Worm (Caenorhabditis elegans) whole organism, L1 larva: ENCODE measurements around the gene smex-1.

Experiments
- C16A3.4 ChIP-seq: fragments of 150-350 bp; optimal IDR thresholded peaks from 2 replicates; lab custom pipeline; 2014; ENCODE audit warnings: missing biosample characterization, missing genetic modification characterization
- F16B12.6 ChIP-seq: fragments of 150-350 bp; optimal IDR thresholded peaks from 2 replicates; lab custom pipeline; 2014; ENCODE audit warnings: missing biosample characterization, missing genetic modification characterization
- blmp-1 ChIP-seq: fragments of 150-350 bp; optimal IDR thresholded peaks from 2 replicates; lab custom pipeline; 2014; ENCODE audit warnings: missing biosample characterization, missing genetic modification characterization
- ceh-63 ChIP-seq: fragments of 200-800 bp; sonication (Bioruptor generic); optimal IDR thresholded peaks from 2 replicates; lab custom pipeline; 2018; ENCODE audit warnings: mild to moderate bottlenecking, missing genetic modification characterization, missing compliant biosample characterization
- ces-1 ChIP-seq: fragments of 150-350 bp; optimal IDR thresholded peaks from 2 replicates; lab custom pipeline; 2014; ENCODE audit warnings: missing biosample characterization, missing genetic modification reagents, missing genetic modification characterization
- dpl-1 ChIP-seq, 3 experiments: fragments of 150-350 bp in 2 of 3; sonication (generic microtip) in 1 of 3; optimal IDR thresholded peaks; 2 replicates each; lab custom pipeline; 2014 to 2017; ENCODE audit warnings: missing biosample characterization in 3 of 3, missing genetic modification characterization in 3 of 3, missing genetic modification reagents in 3 of 3
- dsc-1 ChIP-seq: sonication (generic microtip); optimal IDR thresholded peaks from 2 replicates; lab custom pipeline; 2016; ENCODE audit warnings: mild to moderate bottlenecking, missing genetic modification characterization, missing compliant biosample characterization
- efl-1 ChIP-seq, 4 experiments: fragments of 150-350 bp; optimal IDR thresholded peaks in 3 of 4; peaks in 1 of 4; 1 replicate in 1 of 4; 2 replicates in 3 of 4; lab custom pipeline; 2014; ENCODE audit warnings: missing biosample characterization in 2 of 4, missing genetic modification characterization in 2 of 4, missing genetic modification reagents in 2 of 4
- efl-3 ChIP-seq: fragments of 200-800 bp; sonication (Bioruptor generic); optimal IDR thresholded peaks from 2 replicates; lab custom pipeline; 2018; ENCODE audit warnings: mild to moderate bottlenecking, missing genetic modification characterization, missing compliant biosample characterization
- egl-27 ChIP-seq, 2 experiments: fragments of 150-350 bp in 1 of 2; sonication (generic microtip); optimal IDR thresholded peaks; 3 replicates each; lab custom pipeline; 2017 to 2018; ENCODE audit warnings: missing biosample characterization in 2 of 2, missing genetic modification characterization in 2 of 2, missing genetic modification reagents in 2 of 2
- ets-5 ChIP-seq: fragments of 200-800 bp; sonication (Bioruptor generic); IDR thresholded peaks from 2 replicates; pipeline ENCODE4 v1.3.6; 2022; ENCODE audit warnings: missing genetic modification characterization, missing compliant biosample characterization
- fos-1 ChIP-seq: fragments of 150-350 bp; optimal IDR thresholded peaks from 2 replicates; lab custom pipeline; 2014; ENCODE audit warnings: missing biosample characterization, missing genetic modification characterization
- grh-1 ChIP-seq: fragments of 200-800 bp; sonication (Bioruptor generic); IDR thresholded peaks from 2 replicates; pipeline ENCODE4 v1.3.6; 2022; ENCODE audit warnings: missing genetic modification reagents, missing genetic modification characterization, missing compliant biosample characterization
- hlh-17 ChIP-seq: fragments of 200-800 bp; sonication (Bioruptor generic); optimal IDR thresholded peaks from 2 replicates; lab custom pipeline; 2018; ENCODE audit warnings: missing genetic modification characterization, mild to moderate bottlenecking, missing compliant biosample characterization, moderate library complexity, borderline replicate concordance
- hlh-4 ChIP-seq: sonication (generic microtip); optimal IDR thresholded peaks from 2 replicates; lab custom pipeline; 2016; ENCODE audit warnings: mild to moderate bottlenecking, missing genetic modification characterization, missing compliant biosample characterization
- hpl-2 ChIP-seq: fragments of 150-350 bp; optimal IDR thresholded peaks from 2 replicates; lab custom pipeline; 2014; ENCODE audit warnings: missing biosample characterization, missing genetic modification reagents, missing genetic modification characterization
- irx-1 ChIP-seq: sonication (generic microtip); optimal IDR thresholded peaks from 2 replicates; lab custom pipeline; 2016; ENCODE audit warnings: missing genetic modification characterization, missing compliant biosample characterization
- jun-1 ChIP-seq: fragments of 150-350 bp; optimal IDR thresholded peaks from 2 replicates; lab custom pipeline; 2014; ENCODE audit warnings: missing biosample characterization, missing genetic modification reagents, missing genetic modification characterization
- lin-14 ChIP-seq: fragments of 200-800 bp; sonication (Bioruptor generic); optimal IDR thresholded peaks from 2 replicates; lab custom pipeline; 2018; ENCODE audit warnings: mild to moderate bottlenecking, missing genetic modification characterization, moderate library complexity, missing compliant biosample characterization
- lin-15B ChIP-seq: fragments of 150-350 bp; sonication (generic microtip); optimal IDR thresholded peaks from 3 replicates; lab custom pipeline; 2014; ENCODE audit warnings: missing biosample characterization, missing genetic modification characterization
- mef-2 ChIP-seq: fragments of 150-350 bp; optimal IDR thresholded peaks from 2 replicates; lab custom pipeline; 2014; ENCODE audit warnings: missing biosample characterization, missing genetic modification characterization
- mep-1 ChIP-seq: fragments of 150-350 bp; optimal IDR thresholded peaks from 2 replicates; lab custom pipeline; 2014; ENCODE audit warnings: missing biosample characterization, missing genetic modification characterization
- nhr-12 ChIP-seq: sonication (generic microtip); optimal IDR thresholded peaks from 2 replicates; lab custom pipeline; 2017; ENCODE audit warnings: missing biosample characterization, missing genetic modification characterization
- nhr-237 ChIP-seq: fragments of 150-350 bp; optimal IDR thresholded peaks from 2 replicates; lab custom pipeline; 2014; ENCODE audit warnings: missing biosample characterization, missing genetic modification characterization
- nhr-28 ChIP-seq: fragments of 150-350 bp; optimal IDR thresholded peaks from 2 replicates; lab custom pipeline; 2014; ENCODE audit warnings: missing biosample characterization, missing genetic modification characterization
- nhr-47 ChIP-seq: sonication (generic microtip); optimal IDR thresholded peaks from 2 replicates; lab custom pipeline; 2016; ENCODE audit warnings: mild to moderate bottlenecking, missing genetic modification characterization, moderate library complexity, missing compliant biosample characterization
- nhr-71 ChIP-seq: sonication (generic microtip); optimal IDR thresholded peaks from 2 replicates; lab custom pipeline; 2016; ENCODE audit warnings: mild to moderate bottlenecking, missing genetic modification characterization, moderate library complexity, missing compliant biosample characterization
- nhr-77 ChIP-seq: fragments of 150-350 bp; optimal IDR thresholded peaks from 2 replicates; lab custom pipeline; 2014; ENCODE audit warnings: missing biosample characterization, missing genetic modification characterization
- nhr-84 ChIP-seq: sonication (generic microtip); optimal IDR thresholded peaks from 2 replicates; lab custom pipeline; 2017; ENCODE audit warnings: missing biosample characterization, missing genetic modification characterization
- pag-3 ChIP-seq: sonication (generic microtip); optimal IDR thresholded peaks from 2 replicates; lab custom pipeline; 2017; ENCODE audit warnings: missing genetic modification characterization, mild to moderate bottlenecking, missing compliant biosample characterization, antibody characterized with exemption, borderline replicate concordance; ENCODE audit not compliant: insufficient read depth
- pax-3 ChIP-seq: fragments of 200-800 bp; sonication (Bioruptor generic); optimal IDR thresholded peaks from 2 replicates; lab custom pipeline; 2018; ENCODE audit warnings: mild to moderate bottlenecking, missing genetic modification characterization, moderate library complexity, missing compliant biosample characterization
- rnt-1 ChIP-seq: sonication (generic microtip); optimal IDR thresholded peaks from 2 replicates; lab custom pipeline; 2016; ENCODE audit warnings: mild to moderate bottlenecking, missing genetic modification characterization, moderate library complexity, missing compliant biosample characterization
- sox-4 ChIP-seq: sonication (generic microtip); optimal IDR thresholded peaks from 2 replicates; lab custom pipeline; 2016; ENCODE audit warnings: missing genetic modification characterization, missing compliant biosample characterization
- swsn-7 ChIP-seq: sonication (generic microtip); optimal IDR thresholded peaks from 2 replicates; lab custom pipeline; 2016; ENCODE audit warnings: missing genetic modification characterization, missing compliant biosample characterization
- tbx-2 ChIP-seq: sonication (generic microtip); optimal IDR thresholded peaks from 2 replicates; lab custom pipeline; 2016; ENCODE audit warnings: missing genetic modification characterization, missing compliant biosample characterization
- tlp-1 ChIP-seq: fragments of 150-350 bp; optimal IDR thresholded peaks from 2 replicates; lab custom pipeline; 2014; ENCODE audit warnings: missing biosample characterization, missing genetic modification characterization
- unc-130 ChIP-seq: fragments of 150-350 bp; optimal IDR thresholded peaks from 2 replicates; lab custom pipeline; 2017; ENCODE audit warnings: missing biosample characterization, missing genetic modification characterization, inconsistent platforms
- unc-98 ChIP-seq: fragments of 200-800 bp; sonication (Bioruptor generic); IDR thresholded peaks from 2 replicates; pipeline ENCODE4 v1.3.6; 2022; ENCODE audit warnings: missing genetic modification characterization, missing compliant biosample characterization
- ztf-11 ChIP-seq, 2 experiments: sonication (generic microtip); optimal IDR thresholded peaks; 2 replicates each; lab custom pipeline; 2016 to 2017; ENCODE audit warnings: missing genetic modification characterization in 2 of 2, missing biosample characterization in 1 of 2, missing compliant biosample characterization in 1 of 2
- ztf-4 ChIP-seq: fragments of 150-350 bp; optimal IDR thresholded peaks from 2 replicates; lab custom pipeline; 2014; ENCODE audit warnings: missing biosample characterization, missing genetic modification characterization

Gene smex-1

DNA sequence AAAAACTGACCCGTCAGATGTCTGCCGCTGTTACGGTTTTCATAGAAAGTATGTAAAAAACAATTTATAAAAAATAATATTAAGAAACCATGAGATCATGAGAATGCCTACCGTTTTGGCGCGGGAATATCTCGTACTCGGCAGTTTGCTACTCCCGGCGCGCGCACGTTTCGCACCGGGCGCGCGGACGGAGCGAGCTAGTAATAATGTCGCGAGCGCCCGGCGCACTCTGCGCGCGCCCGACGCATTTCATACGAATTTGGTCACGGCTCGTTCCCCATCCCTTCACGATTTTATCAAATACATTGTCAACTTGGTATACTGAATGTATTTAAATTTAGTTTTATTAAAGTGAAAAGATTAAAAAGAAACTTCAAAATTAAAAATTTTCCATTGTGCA is 30.1 kb upstream of the smex-1 start:
- TF ChIP-seq nhr-47 (tag; lab: Kevin White, UChicago) = no peak
- no peak for TF ChIP-seq nhr-28
- no peak for TF ChIP-seq hlh-4 (tag; lab: Kevin White, UChicago)
- no peak for TF ChIP-seq nhr-84 (tag; lab: Kevin White, UChicago)
- no peak for TF ChIP-seq tlp-1
- no peak for TF ChIP-seq lin-14 (GFP tag; lab: Kevin White, UChicago)
- no peak for TF ChIP-seq nhr-237 (tag; lab: Kevin White, UChicago)
- no peak for TF ChIP-seq irx-1 (tag; lab: Kevin White, UChicago)
- no peak for TF ChIP-seq lin-15B
- TF ChIP-seq ztf-11 (tag; optimal IDR thresholded peaks at IDR 0.05; lab: Kevin White, UChicago) = no peak
- TF ChIP-seq grh-1 (GFP tag; lab: Robert Waterston, UW) = no peak
- no peak for TF ChIP-seq pag-3 (tag; lab: Kevin White, UChicago)
- TF ChIP-seq ces-1 (GFP tag; lab: Kevin White, UChicago) = no peak
- no peak for TF ChIP-seq ztf-4 (tag; lab: Kevin White, UChicago)
- TF ChIP-seq swsn-7 (tag; lab: Kevin White, UChicago) = no peak
- no peak for TF ChIP-seq nhr-12 (tag; lab: Kevin White, UChicago)
- TF ChIP-seq egl-27 (tag; optimal IDR thresholded peaks at IDR 0.05; lab: Kevin White, UChicago) = no peak

DNA sequence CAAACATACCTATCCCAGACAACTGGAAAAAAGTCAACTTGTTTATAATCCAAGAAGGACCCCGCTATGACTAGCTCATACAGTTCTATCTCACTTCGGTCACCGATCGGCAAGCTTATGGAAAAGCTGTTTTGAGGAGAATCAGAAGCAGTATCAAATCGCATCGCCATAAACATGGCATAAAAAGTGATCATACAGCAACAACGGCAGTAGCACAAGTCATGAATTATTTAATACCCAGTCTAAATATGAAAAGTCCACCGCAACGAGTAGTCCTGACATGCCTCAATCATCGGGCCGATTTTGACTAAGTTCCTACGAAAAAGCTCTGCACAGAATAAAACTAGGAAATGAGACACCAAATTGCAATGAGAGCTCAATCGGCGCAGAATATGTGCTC is 27.8 kb upstream of the smex-1 start:
- no peak for TF ChIP-seq unc-98
- TF ChIP-seq dsc-1 (tag; lab: Kevin White, UChicago) = no peak
- no peak for TF ChIP-seq blmp-1
- no peak for TF ChIP-seq mep-1 (tag; lab: Kevin White, UChicago)
- no peak for TF ChIP-seq unc-130
- TF ChIP-seq nhr-71 (tag; lab: Kevin White, UChicago) = no peak
- TF ChIP-seq tbx-2 (tag; lab: Kevin White, UChicago) = no peak
- no peak for TF ChIP-seq nhr-77 (tag; lab: Kevin White, UChicago)
- no peak for TF ChIP-seq nhr-47 (tag; lab: Kevin White, UChicago)
- no peak for TF ChIP-seq C16A3.4
- no peak for TF ChIP-seq efl-3
- no peak for TF ChIP-seq hlh-17
- no peak for TF ChIP-seq mef-2
- no peak for TF ChIP-seq pax-3 (tag; lab: Kevin White, UChicago)
- TF ChIP-seq ets-5 (GFP tag; lab: Robert Waterston, UW) = no peak
- TF ChIP-seq jun-1 (tag; lab: Kevin White, UChicago) = no peak
- no peak for TF ChIP-seq ceh-63 (GFP tag; lab: Kevin White, UChicago)
- TF ChIP-seq, all 84 proteins: peak for 0

DNA sequence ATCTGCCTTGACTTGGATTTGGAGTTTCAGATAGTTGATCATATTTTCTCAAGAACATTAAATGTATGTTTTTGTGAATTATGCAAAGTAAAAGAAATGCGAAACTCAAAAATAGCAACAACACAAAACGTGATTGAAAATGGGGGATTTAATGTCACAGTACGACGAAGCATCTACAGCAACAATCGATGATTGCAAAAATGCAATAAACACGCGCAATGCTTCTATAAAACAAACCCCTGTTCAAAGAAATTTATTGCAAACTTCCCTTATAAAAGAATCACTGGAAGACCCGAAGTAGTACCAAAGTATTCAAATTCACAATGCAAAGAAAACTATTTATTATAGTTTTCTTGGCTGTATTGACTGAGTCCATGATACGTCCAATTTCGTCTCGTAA is 22.4 kb upstream of the smex-1 start, which contains the start of gene clec-219:
Gene clec-219 (plus strand): TSS at position 301 of the 400 bp plus-strand sequence.
- TF ChIP-seq efl-1 (optimal IDR thresholded peaks at IDR 0.05; lab: Kevin White, UChicago) (no peak), efl-1 (GFP tag; optimal IDR thresholded peaks at IDR 0.05 in 1 of 2; lab: Kevin White, UChicago) (peak in 1 of 2 experiments; percentile 32), mep-1 (tag; lab: Kevin White, UChicago) (no peak)

DNA sequence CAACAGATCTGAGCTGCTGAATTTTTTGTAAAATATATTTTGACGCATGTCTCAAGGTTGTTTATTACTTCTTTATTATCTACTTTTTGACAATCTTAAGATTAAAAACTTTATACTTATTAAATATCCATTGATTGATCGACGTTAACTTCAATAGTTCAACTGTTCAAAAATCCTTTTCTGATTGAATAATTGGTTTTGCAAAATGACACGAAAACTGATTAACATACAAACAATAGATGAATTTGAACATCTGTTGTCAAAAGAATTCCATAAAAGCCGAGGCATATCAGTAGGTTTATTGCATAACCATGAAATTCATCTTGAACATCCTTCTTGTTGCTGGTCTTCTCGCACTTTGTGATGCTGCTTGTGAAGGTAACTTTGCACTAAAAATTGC is 15.4 kb upstream of the smex-1 start, which contains the start of gene W02D7.12:
Gene W02D7.12 (plus strand): TSS at position 301 of the 400 bp plus-strand sequence.
- no peak for TF ChIP-seq F16B12.6 (tag; lab: Kevin White, UChicago)
- no peak for TF ChIP-seq rnt-1
- TF ChIP-seq fos-1 (tag; lab: Kevin White, UChicago) = no peak
- TF ChIP-seq dpl-1 (GFP tag; optimal IDR thresholded peaks at IDR 0.05; lab: Kevin White, UChicago) = no peak
- TF ChIP-seq lin-15B = no peak
- no peak for TF ChIP-seq sox-4
- no peak for TF ChIP-seq ceh-63 (GFP tag; lab: Kevin White, UChicago)
- TF ChIP-seq hpl-2 (GFP tag; lab: Kevin White, UChicago) = no peak
- TF ChIP-seq ets-5 (GFP tag; lab: Robert Waterston, UW) = no peak
